Worm (Caenorhabditis elegans): ENCODE results near the gene C08H9.15.

Gene C08H9.15

ce11 chrII:9917904-9918303 lies 36.9 kb downstream of the C08H9.15 start, which contains the start of gene C05C10.8:
Gene C05C10.8, minus strand, starts transcription at chrII:9918004.
- no peak for TF ChIP-seq tbx-2 (tag; optimal IDR thresholded peaks at IDR 0.05)
- no peak for TF ChIP-seq lim-6 (tag; optimal IDR thresholded peaks at IDR 0.05)
- no peak for TF ChIP-seq pag-3 (tag; optimal IDR thresholded peaks at IDR 0.05; ENCODE audit: borderline replicate concordance)
- no peak for TF ChIP-seq pha-4 (tag; optimal IDR thresholded peaks at IDR 0.05)
- TF ChIP-seq hlh-13 (GFP tag; optimal IDR thresholded peaks at IDR 0.05): no peak
- TF ChIP-seq pha-2 (tag; optimal IDR thresholded peaks at IDR 0.05): no peak
- TF ChIP-seq ceh-45 (GFP tag; IDR thresholded peaks at IDR 0.05): no peak
- no peak for TF ChIP-seq sdc-2 (tag; optimal IDR thresholded peaks at IDR 0.05)
- no peak for TF ChIP-seq fkh-10 (GFP tag; optimal IDR thresholded peaks at IDR 0.05)
- TF ChIP-seq gmeb-2 (tag; optimal IDR thresholded peaks at IDR 0.05): no peak

DNA sequence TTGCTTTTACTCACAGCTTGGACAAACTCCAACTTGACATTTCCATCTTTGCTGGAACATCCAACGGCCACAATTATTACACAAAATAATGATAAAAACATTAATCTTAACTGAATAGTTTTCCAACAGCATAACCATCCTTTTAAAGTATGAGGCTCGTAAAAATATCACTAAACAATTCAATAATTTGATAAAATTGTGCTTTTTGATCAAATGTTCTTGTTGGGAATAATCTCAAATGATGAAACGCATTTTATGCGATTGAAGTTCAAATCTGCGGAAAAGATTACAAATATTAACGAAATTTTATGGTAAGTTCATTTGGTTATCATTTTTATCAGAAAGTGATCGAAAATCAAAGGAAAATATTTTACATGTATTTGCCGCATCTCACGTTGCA lies 39.5 kb downstream of the C08H9.15 start, which contains the start of gene pho-10:
Gene pho-10, minus strand, starts transcription at position 101 of the 400 bp plus-strand sequence.
- TF ChIP-seq ceh-9 (tag; optimal IDR thresholded peaks at IDR 0.05) (no peak), F13H6.1 (tag; optimal IDR thresholded peaks at IDR 0.05) (no peak), nhr-11 (tag; optimal IDR thresholded peaks at IDR 0.05) (no peak), ceh-18 (tag; optimal IDR thresholded peaks at IDR 0.05) (no peak), ceh-2 (tag; optimal IDR thresholded peaks at IDR 0.05) (no peak), sdc-2 (tag; optimal IDR thresholded peaks at IDR 0.05) (no peak), C08G9.2 (tag; optimal IDR thresholded peaks at IDR 0.05) (no peak), pha-2 (tag; optimal IDR thresholded peaks at IDR 0.05) (no peak)

- TF ChIP-seq mec-3 (tag; optimal IDR thresholded peaks at IDR 0.05; ENCODE audit: borderline replicate concordance) (no peak), nfya-1 (tag; optimal IDR thresholded peaks at IDR 0.05) (peak; percentile 7)
Measured at ce11 chrII:9921622-9922269, 40.8 kb downstream of the C08H9.15 start, which contains the start of gene C05C10.2. Gene C05C10.2, plus strand, starts transcription at chrII:9922219.

- TF ChIP-seq rnt-1 (tag; optimal IDR thresholded peaks at IDR 0.05) (no peak), elt-2 (tag; optimal IDR thresholded peaks at IDR 0.05) (no peak), fkh-10 (GFP tag; optimal IDR thresholded peaks at IDR 0.05) (no peak), ceh-14 (tag; optimal IDR thresholded peaks at IDR 0.05) (no peak), hlh-13 (GFP tag; optimal IDR thresholded peaks at IDR 0.05) (no peak), ref-2 (tag; optimal IDR thresholded peaks at IDR 0.05) (no peak), ceh-6 (GFP tag; optimal IDR thresholded peaks at IDR 0.05) (no peak), sdc-2 (tag; optimal IDR thresholded peaks at IDR 0.05) (no peak), hlh-6 (tag; optimal IDR thresholded peaks at IDR 0.05) (no peak), F13H6.1 (tag; optimal IDR thresholded peaks at IDR 0.05) (no peak), pag-3 (tag; optimal IDR thresholded peaks at IDR 0.05; ENCODE audit: borderline replicate concordance) (no peak), K09A11.1 (tag; optimal IDR thresholded peaks at IDR 0.05; ENCODE audit: insufficient read depth) (no peak), ceh-34 (tag; optimal IDR thresholded peaks at IDR 0.05) (no peak), mec-3 (tag; optimal IDR thresholded peaks at IDR 0.05; ENCODE audit: borderline replicate concordance) (no peak), nfya-1 (tag; optimal IDR thresholded peaks at IDR 0.05) (no peak), npax-4 (tag; optimal IDR thresholded peaks at IDR 0.05) (no peak), dmd-4 (tag; optimal IDR thresholded peaks at IDR 0.05; ENCODE audit: borderline replicate concordance) (no peak), hlh-15 (tag; optimal IDR thresholded peaks at IDR 0.05) (no peak), tbx-2 (tag; optimal IDR thresholded peaks at IDR 0.05) (no peak), ceh-22 (tag; optimal IDR thresholded peaks at IDR 0.05) (no peak)
Measured at ce11 chrII:9928470-9928869, 47.5 kb downstream of the C08H9.15 start.

- TF ChIP-seq ets-4 (tag; optimal IDR thresholded peaks at IDR 0.05) (peak; percentile 40), mec-3 (tag; optimal IDR thresholded peaks at IDR 0.05; ENCODE audit: borderline replicate concordance) (no peak), C08G9.2 (tag; optimal IDR thresholded peaks at IDR 0.05) (peak; percentile 55), tbx-7 (tag; optimal IDR thresholded peaks at IDR 0.05) (peak; percentile 27), ceh-30 (tag; optimal IDR thresholded peaks at IDR 0.05) (no peak), ceh-18 (tag; optimal IDR thresholded peaks at IDR 0.05) (peak; percentile 4), ceh-19 (GFP tag; optimal IDR thresholded peaks at IDR 0.05) (no peak), tbx-2 (tag; optimal IDR thresholded peaks at IDR 0.05) (peak; percentile 67), gmeb-2 (tag; optimal IDR thresholded peaks at IDR 0.05) (no peak), ceh-31 (tag; optimal IDR thresholded peaks at IDR 0.05) (peak; percentile 67), ceh-48 (tag; optimal IDR thresholded peaks at IDR 0.05) (no peak), rnt-1 (tag; optimal IDR thresholded peaks at IDR 0.05) (no peak), ref-2 (tag; optimal IDR thresholded peaks at IDR 0.05) (peak; percentile 36), ceh-2 (tag; optimal IDR thresholded peaks at IDR 0.05) (peak; percentile 22), C38D4.7 (GFP tag; optimal IDR thresholded peaks at IDR 0.05) (no peak), elt-2 (tag; optimal IDR thresholded peaks at IDR 0.05) (no peak)
Measured at ce11 chrII:9931012-9931411, 50.0 kb downstream of the C08H9.15 start.
